Fruit fly (Drosophila melanogaster) whole organism, embryonic: ENCODE data around the gene ca.

Experiments
- B-H1 ChIP-seq: fragments of 200-800 bp; sonication (Bioruptor generic); IDR thresholded peaks from 3 replicates; pipeline ENCODE4 v1.3.6; 2022; ENCODE audit warnings: missing biosample characterization, missing genetic modification characterization
- BEAF-32 ChIP-seq: fragments of 200-800 bp; sonication (Bioruptor generic); optimal IDR thresholded peaks from 3 replicates; lab custom pipeline; 2017; ENCODE audit warnings: missing biosample characterization, missing genetic modification characterization, mild to moderate bottlenecking, moderate library complexity, missing genetic modification reagents
- CG10543 ChIP-seq: fragments of 200-800 bp; sonication (Bioruptor generic); optimal IDR thresholded peaks from 3 replicates; lab custom pipeline; 2017; ENCODE audit warnings: missing biosample characterization, mild to moderate bottlenecking, missing genetic modification characterization, moderate library complexity
- CG10565 ChIP-seq: fragments of 200-800 bp; sonication (Bioruptor generic); optimal IDR thresholded peaks from 3 replicates; lab custom pipeline; 2016; ENCODE audit warnings: missing biosample characterization, mild to moderate bottlenecking, missing genetic modification characterization
- CG10959 ChIP-seq: fragments of 200-800 bp; sonication (Bioruptor generic); IDR thresholded peaks from 2 replicates; pipeline ENCODE4 v1.3.6; 2022; ENCODE audit warnings: missing biosample characterization, missing genetic modification characterization
- CG11085 ChIP-seq: fragments of 200-800 bp; sonication (Bioruptor generic); IDR thresholded peaks from 2 replicates; pipeline ENCODE4 v1.3.6; 2022; ENCODE audit warnings: missing biosample characterization, missing genetic modification characterization
- CG13287 ChIP-seq: fragments of 200-800 bp; sonication (Bioruptor generic); IDR thresholded peaks from 2 replicates; pipeline ENCODE4 v1.3.6; 2022; ENCODE audit warnings: missing biosample characterization, missing genetic modification characterization; ENCODE audit not compliant: partially characterized antibody
- CG13624 ChIP-seq: fragments of 200-800 bp; sonication (Bioruptor generic); optimal IDR thresholded peaks from 2 replicates; lab custom pipeline; 2016; ENCODE audit warnings: missing biosample characterization, missing genetic modification characterization
- CG14667 ChIP-seq: fragments of 200-800 bp; sonication (Bioruptor generic); IDR thresholded peaks from 2 replicates; pipeline ENCODE4 v1.3.6; 2022; ENCODE audit warnings: missing biosample characterization, missing genetic modification characterization
- CG1647 ChIP-seq: fragments of 200-800 bp; sonication (Bioruptor generic); optimal IDR thresholded peaks from 3 replicates; lab custom pipeline; 2016; ENCODE audit warnings: missing biosample characterization, missing genetic modification characterization
- CG16813 ChIP-seq: fragments of 200-800 bp; sonication (Bioruptor generic); IDR thresholded peaks from 3 replicates; pipeline ENCODE4 v1.3.6; 2022; ENCODE audit warnings: missing biosample characterization, missing genetic modification characterization; ENCODE audit not compliant: partially characterized antibody
- CG16815 ChIP-seq: fragments of 200-800 bp; sonication (Bioruptor generic); optimal IDR thresholded peaks from 3 replicates; lab custom pipeline; 2017; ENCODE audit warnings: missing biosample characterization, mild to moderate bottlenecking, missing genetic modification characterization
- CG17359 ChIP-seq: fragments of 200-800 bp; sonication (Bioruptor generic); optimal IDR thresholded peaks from 3 replicates; lab custom pipeline; 2018; ENCODE audit warnings: missing biosample characterization, mild to moderate bottlenecking, missing genetic modification characterization, moderate library complexity
- CG17385 ChIP-seq: fragments of 200-800 bp; sonication (Bioruptor generic); optimal IDR thresholded peaks from 3 replicates; lab custom pipeline; 2018; ENCODE audit warnings: missing biosample characterization, mild to moderate bottlenecking, missing genetic modification characterization
- CG17568 ChIP-seq: fragments of 200-800 bp; sonication (Bioruptor generic); optimal IDR thresholded peaks from 2 replicates; lab custom pipeline; 2018; ENCODE audit warnings: missing biosample characterization, mild to moderate bottlenecking, missing genetic modification characterization, moderate library complexity
- CG18262 ChIP-seq: fragments of 200-800 bp; optimal IDR thresholded peaks from 3 replicates; lab custom pipeline; 2019; ENCODE audit warnings: missing biosample characterization, mild to moderate bottlenecking, missing genetic modification characterization, moderate library complexity
- CG33557 ChIP-seq: fragments of 200-800 bp; sonication (Bioruptor generic); optimal IDR thresholded peaks from 2 replicates; lab custom pipeline; 2019; ENCODE audit warnings: missing biosample characterization, mild to moderate bottlenecking, missing genetic modification characterization, moderate library complexity
- CG3847 ChIP-seq: fragments of 200-800 bp; sonication (Bioruptor generic); IDR thresholded peaks from 2 replicates; pipeline ENCODE4 v1.3.6; 2022; ENCODE audit warnings: missing biosample characterization, missing genetic modification characterization
- CG4707 ChIP-seq: fragments of 200-800 bp; sonication (Bioruptor generic); optimal IDR thresholded peaks from 2 replicates; lab custom pipeline; 2018; ENCODE audit warnings: missing biosample characterization, mild to moderate bottlenecking, missing genetic modification characterization, moderate library complexity
- CG4730 ChIP-seq: fragments of 200-800 bp; sonication (Bioruptor generic); IDR thresholded peaks from 2 replicates; pipeline ENCODE4 v1.3.6; 2022; ENCODE audit warnings: missing biosample characterization, missing genetic modification characterization
- CG6689 ChIP-seq: fragments of 200-800 bp; sonication (Bioruptor generic); IDR thresholded peaks from 2 replicates; pipeline ENCODE4 v1.3.6; 2022; ENCODE audit warnings: missing biosample characterization, missing genetic modification characterization
- Deaf1 ChIP-seq: fragments of 200-800 bp; optimal IDR thresholded peaks from 3 replicates; lab custom pipeline; 2019; ENCODE audit warnings: missing biosample characterization, mild to moderate bottlenecking, missing genetic modification characterization, moderate library complexity
- E2f1 ChIP-seq: fragments of 200-800 bp; sonication (Bioruptor generic); IDR thresholded peaks from 2 replicates; pipeline ENCODE4 v1.3.6; 2022; ENCODE audit warnings: missing biosample characterization, missing genetic modification characterization
- Fer2 ChIP-seq: fragments of 200-800 bp; sonication (Bioruptor generic); optimal IDR thresholded peaks from 2 replicates; lab custom pipeline; 2018; ENCODE audit warnings: missing biosample characterization, mild to moderate bottlenecking, missing genetic modification characterization, moderate library complexity
- Gsc ChIP-seq: fragments of 200-800 bp; sonication (Bioruptor generic); IDR thresholded peaks from 2 replicates; pipeline ENCODE4 v1.3.6; 2022; ENCODE audit warnings: missing biosample characterization, missing genetic modification characterization
- HLH4C ChIP-seq: fragments of 200-800 bp; sonication (Bioruptor generic); IDR thresholded peaks from 3 replicates; pipeline ENCODE4 v1.3.6; 2022; ENCODE audit warnings: missing biosample characterization, missing genetic modification characterization; ENCODE audit not compliant: partially characterized antibody
- Hr51 ChIP-seq, 2 experiments: fragments of 200-800 bp; sonication (Bioruptor generic); optimal IDR thresholded peaks; 2 replicates in 1 of 2; 3 replicates in 1 of 2; lab custom pipeline; 2016 to 2018; ENCODE audit warnings: missing biosample characterization in 2 of 2, missing genetic modification characterization in 2 of 2, mild to moderate bottlenecking in 1 of 2, moderate library complexity in 1 of 2
- MBD-R2 ChIP-seq: fragments of 200-800 bp; sonication (Bioruptor generic); IDR thresholded peaks from 2 replicates; pipeline ENCODE4 v1.3.6; 2022; ENCODE audit warnings: missing biosample characterization, missing genetic modification characterization
- NFAT ChIP-seq: fragments of 200-800 bp; sonication (Bioruptor generic); IDR thresholded peaks from 2 replicates; pipeline ENCODE4 v1.3.6; 2022; ENCODE audit warnings: missing biosample characterization, missing genetic modification characterization
- Neu2 ChIP-seq: fragments of 200-800 bp; sonication (Bioruptor generic); optimal IDR thresholded peaks from 3 replicates; lab custom pipeline; 2016; ENCODE audit warnings: missing biosample characterization, missing genetic modification characterization, borderline replicate concordance
- Pdp1 ChIP-seq, 2 experiments: fragments of 200-800 bp; sonication (Bioruptor generic); optimal IDR thresholded peaks; 3 replicates each; lab custom pipeline; 2016; ENCODE audit warnings: missing biosample characterization in 2 of 2, missing genetic modification characterization in 2 of 2, mild to moderate bottlenecking in 1 of 2, moderate library complexity in 1 of 2
- Rfx ChIP-seq: fragments of 200-800 bp; sonication (Bioruptor generic); IDR thresholded peaks from 2 replicates; pipeline ENCODE4 v1.3.6; 2022; ENCODE audit warnings: missing biosample characterization, missing genetic modification characterization
- Sry-δ ChIP-seq: fragments of 200-800 bp; sonication (Bioruptor generic); optimal IDR thresholded peaks from 2 replicates; lab custom pipeline; 2016; ENCODE audit warnings: missing biosample characterization, missing genetic modification characterization
- Ssrp ChIP-seq: fragments of 200-800 bp; sonication (Bioruptor generic); optimal IDR thresholded peaks from 2 replicates; lab custom pipeline; 2018; ENCODE audit warnings: missing biosample characterization, mild to moderate bottlenecking, missing genetic modification characterization, moderate library complexity
- cg ChIP-seq: fragments of 200-800 bp; sonication (Bioruptor generic); optimal IDR thresholded peaks from 3 replicates; lab custom pipeline; 2019; ENCODE audit warnings: missing biosample characterization, mild to moderate bottlenecking, missing genetic modification characterization, moderate library complexity
- dimm ChIP-seq: fragments of 200-800 bp; sonication (Bioruptor generic); IDR thresholded peaks from 2 replicates; pipeline ENCODE4 v1.3.6; 2022; ENCODE audit warnings: missing biosample characterization, missing genetic modification characterization
- eyg ChIP-seq: fragments of 200-800 bp; sonication (Bioruptor generic); optimal IDR thresholded peaks from 3 replicates; lab custom pipeline; 2016; ENCODE audit warnings: missing biosample characterization, missing genetic modification characterization
- grn ChIP-seq: fragments of 200-800 bp; sonication (Bioruptor generic); optimal IDR thresholded peaks from 3 replicates; lab custom pipeline; 2017; ENCODE audit warnings: missing biosample characterization, missing genetic modification characterization
- gt ChIP-seq: fragments of 200-800 bp; sonication (Bioruptor generic); IDR thresholded peaks from 2 replicates; pipeline ENCODE4 v1.3.6; 2022; ENCODE audit warnings: missing biosample characterization, missing genetic modification characterization
- lab ChIP-seq: fragments of 200-800 bp; sonication (Bioruptor generic); optimal IDR thresholded peaks from 3 replicates; lab custom pipeline; 2017; ENCODE audit warnings: missing biosample characterization, missing genetic modification characterization, mild to moderate bottlenecking, moderate library complexity, missing genetic modification reagents
- lbe ChIP-seq: fragments of 200-800 bp; sonication (Bioruptor generic); optimal IDR thresholded peaks from 2 replicates; lab custom pipeline; 2016; ENCODE audit warnings: missing biosample characterization, mild to moderate bottlenecking, missing genetic modification characterization
- nerfin-2 ChIP-seq: fragments of 200-800 bp; sonication (Bioruptor generic); IDR thresholded peaks from 2 replicates; pipeline ENCODE4 v1.3.6; 2022; ENCODE audit warnings: missing biosample characterization, missing genetic modification characterization; ENCODE audit not compliant: partially characterized antibody
- nom ChIP-seq: fragments of 200-800 bp; sonication (Bioruptor generic); optimal IDR thresholded peaks from 2 replicates; lab custom pipeline; 2017; ENCODE audit warnings: missing biosample characterization, missing genetic modification characterization, mild to moderate bottlenecking, moderate library complexity, missing genetic modification reagents
- pan ChIP-seq, 4 experiments: fragments of >200 bp in 3 of 4; fragments of 200-800 bp in 1 of 4; sonication (Bioruptor generic) in 1 of 4; optimal IDR thresholded peaks in 3 of 4; IDR thresholded peaks in 1 of 4; 2 replicates each; pipeline versions ENCODE4 v1.3.6 to Lab custom; 2017 to 2022; ENCODE audit warnings: missing biosample characterization in 2 of 4, missing genetic modification characterization in 2 of 4, mixed read lengths in 1 of 4
- scrt ChIP-seq: fragments of 200-800 bp; sonication (Bioruptor generic); optimal IDR thresholded peaks from 2 replicates; lab custom pipeline; 2018; ENCODE audit warnings: missing biosample characterization, mild to moderate bottlenecking, missing genetic modification characterization, moderate library complexity
- sens ChIP-seq: fragments of 200-800 bp; sonication (Bioruptor generic); peaks from one replicate; lab custom pipeline; 2016; ENCODE audit warnings: missing biosample characterization, missing genetic modification characterization
- ssp ChIP-seq: fragments of 200-800 bp; sonication (Bioruptor generic); IDR thresholded peaks from 2 replicates; pipeline ENCODE4 v1.3.6; 2022; ENCODE audit warnings: missing biosample characterization, missing genetic modification characterization
- sug ChIP-seq: fragments of 200-800 bp; optimal IDR thresholded peaks from 2 replicates; lab custom pipeline; 2019; ENCODE audit warnings: missing biosample characterization, mild to moderate bottlenecking, missing genetic modification characterization, moderate library complexity
- unc-4 ChIP-seq: fragments of 200-800 bp; sonication (Bioruptor generic); IDR thresholded peaks from 2 replicates; pipeline ENCODE4 v1.3.6; 2022; ENCODE audit warnings: missing biosample characterization, missing genetic modification characterization; ENCODE audit not compliant: partially characterized antibody

ca gene

DNA sequence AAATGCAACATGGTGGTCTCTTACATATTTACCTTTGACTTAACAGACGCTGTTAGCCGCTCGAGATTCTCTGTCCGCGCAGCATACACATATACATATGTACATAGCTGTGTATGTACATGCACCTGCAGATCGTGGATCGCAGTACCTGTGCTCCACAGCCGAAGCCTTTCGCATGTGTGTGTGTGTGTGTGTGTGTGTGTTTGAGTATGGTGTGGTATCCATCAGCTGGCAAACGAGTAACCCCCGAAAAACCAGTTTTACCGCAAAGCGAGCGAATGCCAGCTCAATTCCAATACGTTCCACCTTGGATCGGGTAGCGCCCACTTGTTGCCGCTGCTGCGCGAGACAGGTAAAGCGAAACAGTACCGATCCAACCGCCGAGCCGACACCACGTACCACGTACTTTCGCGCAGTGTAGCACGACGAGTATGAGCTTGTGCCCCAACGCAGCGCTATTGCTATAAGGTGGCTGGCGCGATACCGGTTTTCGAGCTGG, 34.7 kb downstream of the ca start, which contains the start of gene Cad99C (continued):
- peak; percentile 72 for TF ChIP-seq sens (GFP tag; lab: Kevin White, UChicago)
- no peak for TF ChIP-seq CG6689 (GFP tag; lab: Robert Waterston, UW)
- TF ChIP-seq NFAT (GFP tag; lab: Robert Waterston, UW): no peak
- TF ChIP-seq CG14667 (GFP tag; lab: Robert Waterston, UW): no peak
- no peak for TF ChIP-seq ssp (GFP tag; lab: Robert Waterston, UW)
- TF ChIP-seq scrt: no peak
- TF ChIP-seq CG1647 (GFP tag; lab: Kevin White, UChicago): no peak
- peak; percentile 35; the same call in 1 of the 2 replicates for TF ChIP-seq unc-4 (GFP tag; lab: Robert Waterston, UW)
- no peak for TF ChIP-seq CG11085 (GFP tag; lab: Robert Waterston, UW)
- TF ChIP-seq nerfin-2: no peak
- TF ChIP-seq dimm (GFP tag; lab: Robert Waterston, UW): no peak
- TF ChIP-seq CG17359 (tag; lab: Kevin White, UChicago): no peak
- no peak for TF ChIP-seq CG13624 (GFP tag; lab: Kevin White, UChicago)
- TF ChIP-seq CG33557 (GFP tag; lab: Kevin White, UChicago): no peak
- TF ChIP-seq pan (optimal IDR thresholded peaks at IDR 0.05; lab: Kevin White, UChicago): no peak
- TF ChIP-seq pan (GFP tag; optimal IDR thresholded peaks at IDR 0.05 in 1 of 2, IDR thresholded peaks at IDR 0.05 in 1 of 2): peak in 1 of 2 experiments; percentile 32
- no peak for TF ChIP-seq Neu2 (GFP tag; lab: Kevin White, UChicago)
- TF ChIP-seq CG4730 (GFP tag; lab: Robert Waterston, UW): no peak
- TF ChIP-seq lab (GFP tag; lab: Kevin White, UChicago): peak; percentile 31
- no peak for TF ChIP-seq BEAF-32 (GFP tag; lab: Kevin White, UChicago)
- no peak for TF ChIP-seq Hr51 (GFP tag; optimal IDR thresholded peaks at IDR 0.05; lab: Kevin White, UChicago)
- TF ChIP-seq CG3847 (GFP tag; lab: Robert Waterston, UW): 0 out of 2 replicates have a peak, but pooled peaks have one; percentile 15
- TF ChIP-seq CG17385 (GFP tag; lab: Kevin White, UChicago): peak; percentile 1
- no peak for TF ChIP-seq CG10959 (GFP tag; lab: Robert Waterston, UW)
- no peak for TF ChIP-seq Pdp1 (GFP tag; optimal IDR thresholded peaks at IDR 0.05; lab: Kevin White, UChicago)
- no peak for TF ChIP-seq gt (GFP tag; lab: Robert Waterston, UW)
- no peak for TF ChIP-seq CG17568
- TF ChIP-seq cg (GFP tag; lab: Kevin White, UChicago): peak; percentile 96
- TF ChIP-seq Sry-δ (GFP tag; lab: Kevin White, UChicago): no peak
- TF ChIP-seq CG16813: no peak
- no peak for TF ChIP-seq CG16815
- TF ChIP-seq lbe (GFP tag; lab: Kevin White, UChicago): peak; percentile 18
- TF ChIP-seq nom (GFP tag; lab: Kevin White, UChicago): peak; percentile 50
- no peak for TF ChIP-seq HLH4C (GFP tag; lab: Robert Waterston, UW)
- no peak for TF ChIP-seq CG10565 (GFP tag; lab: Kevin White, UChicago)
- TF ChIP-seq Deaf1 (tag; lab: Kevin White, UChicago): peak; percentile 90
- TF ChIP-seq CG18262 (tag; lab: Kevin White, UChicago): no peak
- peak; percentile 21; the same call in 1 of the 2 replicates for TF ChIP-seq CG13287 (GFP tag; lab: Robert Waterston, UW)
- TF ChIP-seq E2f1 (GFP tag; lab: Robert Waterston, UW): no peak
- no peak for TF ChIP-seq Rfx
- TF ChIP-seq CG4707: no peak
- TF ChIP-seq Ssrp (tag; lab: Kevin White, UChicago): no peak
- peak; percentile 79 for TF ChIP-seq CG10543 (GFP tag; lab: Kevin White, UChicago)
- TF ChIP-seq MBD-R2: peak; percentile 22; the same call in 1 of the 2 replicates
- TF ChIP-seq sug (tag; lab: Kevin White, UChicago): no peak
- no peak for TF ChIP-seq Gsc (GFP tag; lab: Robert Waterston, UW)
- TF ChIP-seq eyg (GFP tag; lab: Kevin White, UChicago): no peak
- no peak for TF ChIP-seq Fer2 (tag; lab: Kevin White, UChicago)
- TF ChIP-seq grn (GFP tag; lab: Kevin White, UChicago): no peak
- TF ChIP-seq B-H1: no peak
